Fruit fly (Drosophila melanogaster): Measurements from ENCODE around the gene Fkbp39.

Gene Fkbp39

dm6 chr3R:15319912-15320746 lies 12.8 kb downstream of the Fkbp39 start, which contains the start of the genes CG6276 and CG44040 (continued):
- peak; percentile 9 for TF ChIP-seq tap (tag; optimal IDR thresholded peaks at IDR 0.05)
- no peak for TF ChIP-seq mirr (GFP tag; optimal IDR thresholded peaks at IDR 0.05)
- 0 out of 2 replicates have a peak, but pooled peaks have one; percentile 20 for TF ChIP-seq ro (GFP tag; IDR thresholded peaks at IDR 0.05)
- no peak for TF ChIP-seq CkIIα-i1 (GFP tag; IDR thresholded peaks at IDR 0.05)
- no peak for TF ChIP-seq grn (GFP tag; optimal IDR thresholded peaks at IDR 0.05)
- TF ChIP-seq Aef1 (GFP tag; IDR thresholded peaks at IDR 0.05) = no peak
- peak; percentile 64 for TF ChIP-seq gem (tag; optimal IDR thresholded peaks at IDR 0.05)
- no peak for TF ChIP-seq CG15073 (GFP tag; optimal IDR thresholded peaks at IDR 0.05)
- TF ChIP-seq Dfd (GFP tag; optimal IDR thresholded peaks at IDR 0.05) = no peak
- TF ChIP-seq so (GFP tag; IDR thresholded peaks at IDR 0.05) = no peak
- no peak for TF ChIP-seq Abd-B (GFP tag; optimal IDR thresholded peaks at IDR 0.05)
- no peak for TF ChIP-seq Hr39 (optimal IDR thresholded peaks at IDR 0.05)
- peak; percentile 67 for TF ChIP-seq CG17361 (GFP tag; IDR thresholded peaks at IDR 0.05)
- TF ChIP-seq Fer1 (GFP tag; optimal IDR thresholded peaks at IDR 0.05) = peak; percentile 55
- peak; percentile 49 for TF ChIP-seq CG12391 (tag; optimal IDR thresholded peaks at IDR 0.05)
- no peak for TF ChIP-seq gsb (GFP tag; IDR thresholded peaks at IDR 0.05)
- TF ChIP-seq NC2α (GFP tag; optimal IDR thresholded peaks at IDR 0.05) = no peak
- no peak for TF ChIP-seq gfzf (GFP tag; optimal IDR thresholded peaks at IDR 0.05)
- no peak for TF ChIP-seq sisA (GFP tag; IDR thresholded peaks at IDR 0.05)
- TF ChIP-seq tup (GFP tag; optimal IDR thresholded peaks at IDR 0.05) = no peak
- TF ChIP-seq Sry-β (GFP tag; optimal IDR thresholded peaks at IDR 0.05) = no peak
- peak; percentile 40 for TF ChIP-seq CG4424 (GFP tag; optimal IDR thresholded peaks at IDR 0.05)
- TF ChIP-seq sim (GFP tag; IDR thresholded peaks at IDR 0.05) = no peak
- peak; percentile 6 for TF ChIP-seq CG17912 (GFP tag; optimal IDR thresholded peaks at IDR 0.05)
- TF ChIP-seq Dad (GFP tag; optimal IDR thresholded peaks at IDR 0.05) = peak; percentile 60
- no peak for TF ChIP-seq Nf-YA (GFP tag; IDR thresholded peaks at IDR 0.05)
- no peak for TF ChIP-seq toy (GFP tag; IDR thresholded peaks at IDR 0.05)
- TF ChIP-seq Lhr (GFP tag; optimal IDR thresholded peaks at IDR 0.05) = no peak
- no peak for TF ChIP-seq Scr (GFP tag; IDR thresholded peaks at IDR 0.05; ENCODE audit: partially characterized antibody)
- no peak for TF ChIP-seq abd-A (tag; optimal IDR thresholded peaks at IDR 0.05)
- TF ChIP-seq vfl (GFP tag; optimal IDR thresholded peaks at IDR 0.05) = peak; percentile 23
- 0 out of 2 replicates have a peak, but pooled peaks have one; percentile 15 for TF ChIP-seq dati (GFP tag; IDR thresholded peaks at IDR 0.05)
- no peak for TF ChIP-seq nerfin-2 (GFP tag; IDR thresholded peaks at IDR 0.05; ENCODE audit: partially characterized antibody)
- peak; percentile 5 for TF ChIP-seq CG12155 (GFP tag; optimal IDR thresholded peaks at IDR 0.05)
- TF ChIP-seq Xrp1 (GFP tag; IDR thresholded peaks at IDR 0.05) = peak; percentile 52; the same call in 1 of the 2 replicates
- no peak for TF ChIP-seq run (tag; optimal IDR thresholded peaks at IDR 0.05)
- TF ChIP-seq lab (GFP tag; optimal IDR thresholded peaks at IDR 0.05) = peak; percentile 76
- TF ChIP-seq Bgb (GFP tag; IDR thresholded peaks at IDR 0.05; ENCODE audit: partially characterized antibody) = no peak; the same call in 1 of the 2 replicates
- no peak for TF ChIP-seq jigr1 (GFP tag; IDR thresholded peaks at IDR 0.05)
- peak; percentile 13 for TF ChIP-seq Blimp-1 (GFP tag; optimal IDR thresholded peaks at IDR 0.05)
- TF ChIP-seq dm (GFP tag; optimal IDR thresholded peaks at IDR 0.05) = no peak
- TF ChIP-seq CG18011 (GFP tag; optimal IDR thresholded peaks at IDR 0.05) = no peak
- TF ChIP-seq yki (optimal IDR thresholded peaks at IDR 0.05) = no peak
- TF ChIP-seq NFAT (GFP tag; IDR thresholded peaks at IDR 0.05) = peak; percentile 41
- peak; percentile 62; the same call in 2 of the 3 replicates for TF ChIP-seq ci (GFP tag; IDR thresholded peaks at IDR 0.05)
- peak; percentile 17 for TF ChIP-seq CG31365 (tag; optimal IDR thresholded peaks at IDR 0.05)
- TF ChIP-seq Bteb2 (GFP tag; optimal IDR thresholded peaks at IDR 0.05) = no peak
- TF ChIP-seq odd (GFP tag; optimal IDR thresholded peaks at IDR 0.05) = no peak
- TF ChIP-seq CG3726 (GFP tag; IDR thresholded peaks at IDR 0.05) = no peak
- peak; percentile 56 for TF ChIP-seq CG12299 (tag; optimal IDR thresholded peaks at IDR 0.05)

Data from whole organism, embryonic.